Worm (Caenorhabditis elegans) whole organism, early embryonic: ENCODE results near the gene T04C12.8.

Experiments used
- B0310.2 ChIP-seq: sonication (generic microtip); optimal IDR thresholded peaks from 2 replicates; lab custom pipeline; 2016; ENCODE audit warnings: mild to moderate bottlenecking, missing genetic modification characterization, missing compliant biosample characterization
- F13C5.2 ChIP-seq: sonication (generic microtip); optimal IDR thresholded peaks from 2 replicates; lab custom pipeline; 2017; ENCODE audit warnings: mild to moderate bottlenecking, missing genetic modification characterization, inconsistent platforms, missing compliant biosample characterization
- aly-1 ChIP-seq: sonication (generic microtip); optimal IDR thresholded peaks from 2 replicates; lab custom pipeline; 2016; ENCODE audit warnings: missing genetic modification characterization, missing compliant biosample characterization
- ama-1 ChIP-seq: fragments of 150-350 bp; optimal IDR thresholded peaks from 2 replicates; lab custom pipeline; 2014
- ceh-13 ChIP-seq: fragments of 200-800 bp; sonication (Bioruptor generic); optimal IDR thresholded peaks from 2 replicates; lab custom pipeline; 2018; ENCODE audit warnings: mild to moderate bottlenecking, missing genetic modification characterization, missing compliant biosample characterization
- ceh-36 ChIP-seq: sonication (generic microtip); optimal IDR thresholded peaks from 2 replicates; lab custom pipeline; 2016; ENCODE audit warnings: missing genetic modification characterization, inconsistent platforms, missing compliant biosample characterization
- ets-7 ChIP-seq: sonication (generic microtip); optimal IDR thresholded peaks from 2 replicates; lab custom pipeline; 2016; ENCODE audit warnings: missing genotype, missing genetic modification characterization, missing compliant biosample characterization
- flt-1 ChIP-seq: fragments of 200-800 bp; sonication (Bioruptor generic); IDR thresholded peaks from 2 replicates; pipeline ENCODE4 v1.3.6; 2022; ENCODE audit warnings: missing genetic modification characterization, missing compliant biosample characterization
- hmbx-1 ChIP-seq: sonication (generic microtip); optimal IDR thresholded peaks from 2 replicates; lab custom pipeline; 2016; ENCODE audit warnings: mild to moderate bottlenecking, missing genetic modification characterization, missing compliant biosample characterization
- hmg-4 ChIP-seq: fragments of 200-800 bp; sonication (Bioruptor generic); optimal IDR thresholded peaks from 2 replicates; lab custom pipeline; 2018; ENCODE audit warnings: mild to moderate bottlenecking, missing genetic modification characterization, missing compliant biosample characterization
- hnd-1 ChIP-seq: sonication (generic microtip); optimal IDR thresholded peaks from 2 replicates; lab custom pipeline; 2016; ENCODE audit warnings: missing genetic modification characterization, missing compliant biosample characterization
- pes-1 ChIP-seq: fragments of 200-800 bp; sonication (Bioruptor generic); IDR thresholded peaks from 2 replicates; pipeline ENCODE4 v1.3.6; 2022; ENCODE audit warnings: missing genetic modification reagents, missing genetic modification characterization, missing compliant biosample characterization
- scrt-1 ChIP-seq: fragments of 200-800 bp; sonication (Bioruptor generic); IDR thresholded peaks from 2 replicates; pipeline ENCODE4 v1.3.6; 2022; ENCODE audit warnings: missing genetic modification characterization, missing compliant biosample characterization
- sea-1 ChIP-seq: fragments of 200-800 bp; sonication (Bioruptor generic); conservative IDR thresholded peaks from 2 replicates; pipeline ENCODE4 v1.3.6; 2022; ENCODE audit warnings: missing genetic modification characterization, missing compliant biosample characterization
- tbx-11 ChIP-seq: fragments of 200-800 bp; sonication (Bioruptor generic); IDR thresholded peaks from 2 replicates; pipeline ENCODE4 v1.3.6; 2022; ENCODE audit warnings: missing genetic modification characterization, missing compliant biosample characterization
- tbx-37 ChIP-seq: fragments of 200-800 bp; sonication (Bioruptor generic); conservative IDR thresholded peaks from 2 replicates; pipeline ENCODE4 v1.3.6; 2022; ENCODE audit warnings: missing genetic modification reagents, missing genetic modification characterization, missing compliant biosample characterization
- tra-4 ChIP-seq: sonication (generic microtip); optimal IDR thresholded peaks from 2 replicates; lab custom pipeline; 2017; ENCODE audit warnings: missing genetic modification characterization, missing compliant biosample characterization

The T04C12.8 gene

ce11 chrV:11082475-11082874, 13.3 kb upstream of the T04C12.8 start:
- TF ChIP-seq flt-1 (GFP tag; lab: Robert Waterston, UW) (no peak), pes-1 (no peak), tbx-11 (GFP tag; lab: Robert Waterston, UW) (no peak), tbx-37 (GFP tag; lab: Robert Waterston, UW) (no peak), hmbx-1 (tag; lab: Kevin White, UChicago) (no peak), ama-1 (lab: Kevin White, UChicago) (no peak), ceh-36 (tag; lab: Kevin White, UChicago) (no peak), aly-1 (tag; lab: Kevin White, UChicago) (no peak), sea-1 (GFP tag; lab: Robert Waterston, UW) (no peak), B0310.2 (tag; lab: Kevin White, UChicago) (no peak), F13C5.2 (tag; lab: Kevin White, UChicago) (no peak)

- TF ChIP-seq aly-1 (tag; lab: Kevin White, UChicago), result no peak
- TF ChIP-seq sea-1 (GFP tag; lab: Robert Waterston, UW), result no peak
- peak; percentile 73 for TF ChIP-seq hmg-4
- TF ChIP-seq ceh-36 (tag; lab: Kevin White, UChicago), result no peak
- TF ChIP-seq tra-4 (tag; lab: Kevin White, UChicago), result no peak
- no peak for TF ChIP-seq ceh-13 (GFP tag; lab: Kevin White, UChicago)
- TF ChIP-seq pes-1, result peak; percentile 10; the same call in 1 of the 2 replicates
- 0 out of 2 replicates have a peak, but pooled peaks have one; percentile 37 for TF ChIP-seq flt-1 (GFP tag; lab: Robert Waterston, UW)
- TF ChIP-seq scrt-1 (GFP tag; lab: Robert Waterston, UW), result no peak
- no peak for TF ChIP-seq ama-1 (lab: Kevin White, UChicago)
- no peak for TF ChIP-seq tbx-37 (GFP tag; lab: Robert Waterston, UW)
- TF ChIP-seq hnd-1 (tag; lab: Kevin White, UChicago), result no peak
- peak; percentile 26 for TF ChIP-seq F13C5.2 (tag; lab: Kevin White, UChicago)
- no peak for TF ChIP-seq ets-7
- no peak for TF ChIP-seq B0310.2 (tag; lab: Kevin White, UChicago)
- TF ChIP-seq hmbx-1 (tag; lab: Kevin White, UChicago), result no peak
- no peak for TF ChIP-seq tbx-11 (GFP tag; lab: Robert Waterston, UW)
These were observed 11.4 kb upstream of the T04C12.8 start, which contains the start of gene act-1 for ce11 chrV:11080345-11081102. act-1 (plus strand) TSS chrV:11081052.

DNA sequence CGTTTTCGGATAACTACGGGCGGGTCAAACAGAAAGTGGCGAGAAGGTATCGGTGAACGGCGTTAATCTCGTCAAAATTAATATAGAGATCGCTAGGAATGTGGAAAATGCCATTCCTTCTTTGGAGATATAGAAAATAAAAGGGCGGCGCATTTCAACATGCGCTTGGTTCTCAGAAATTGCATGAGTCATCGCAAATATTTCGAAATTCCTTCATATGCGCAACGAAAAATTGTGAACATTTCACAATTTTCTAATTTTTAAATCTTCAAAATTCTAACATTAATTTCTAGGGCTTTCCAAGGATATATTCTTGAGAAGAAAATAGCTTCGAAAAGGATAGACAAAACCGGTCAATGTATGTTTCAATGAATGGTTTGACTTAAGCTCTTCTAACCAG, 9.7 kb upstream of the T04C12.8 start:
- TF ChIP-seq ceh-13 (GFP tag; lab: Kevin White, UChicago) (no peak), aly-1 (tag; lab: Kevin White, UChicago) (no peak), tbx-37 (GFP tag; lab: Robert Waterston, UW) (no peak), sea-1 (GFP tag; lab: Robert Waterston, UW) (no peak), tbx-11 (GFP tag; lab: Robert Waterston, UW) (no peak), ama-1 (lab: Kevin White, UChicago) (no peak), F13C5.2 (tag; lab: Kevin White, UChicago) (no peak), hnd-1 (tag; lab: Kevin White, UChicago) (no peak), ceh-36 (tag; lab: Kevin White, UChicago) (no peak), flt-1 (GFP tag; lab: Robert Waterston, UW) (no peak)

DNA sequence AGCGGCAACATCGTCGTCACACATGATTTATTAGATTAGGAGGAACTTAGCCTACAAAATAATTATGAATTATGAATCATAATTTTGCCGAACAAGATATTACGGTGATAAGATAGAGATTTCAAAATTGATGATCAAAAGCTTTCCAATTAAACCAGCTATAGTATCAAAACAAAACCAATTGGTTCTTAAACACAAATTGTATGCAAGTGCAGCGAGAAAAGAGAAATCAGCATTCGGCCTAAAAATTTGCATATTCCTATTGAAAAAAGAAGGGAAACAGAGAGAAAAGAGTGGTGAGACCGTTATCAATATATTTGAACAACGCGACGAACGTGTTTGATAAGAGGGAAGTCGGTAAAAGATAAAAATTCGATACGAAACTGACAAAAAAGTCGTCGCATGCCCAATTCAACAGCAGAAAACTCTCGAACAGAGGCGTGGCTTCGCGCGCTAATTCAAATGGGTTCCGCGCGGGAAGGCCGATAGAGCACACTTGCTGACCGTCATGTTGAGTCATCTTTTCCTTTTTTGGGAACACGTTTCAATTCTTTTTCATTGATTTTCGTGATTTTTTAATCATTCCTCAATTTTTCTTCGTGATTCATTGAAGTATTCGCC, 9.1 kb upstream of the T04C12.8 start, which contains the start of gene act-2:
TSS of gene act-2 (minus strand) at position 51 of the 621 bp plus-strand sequence.
- TF ChIP-seq B0310.2 (tag; lab: Kevin White, UChicago), result peak; percentile 38
- TF ChIP-seq pes-1, result no peak
- no peak for TF ChIP-seq hnd-1 (tag; lab: Kevin White, UChicago)

ce11 chrV:11076403-11076802, 7.2 kb upstream of the T04C12.8 start:
- no peak for TF ChIP-seq tbx-11 (GFP tag; lab: Robert Waterston, UW)
- no peak for TF ChIP-seq hmbx-1 (tag; lab: Kevin White, UChicago)
- TF ChIP-seq aly-1 (tag; lab: Kevin White, UChicago), result no peak
- TF ChIP-seq hmg-4, result no peak
- TF ChIP-seq ama-1 (lab: Kevin White, UChicago), result no peak

- no peak for TF ChIP-seq hmbx-1 (tag; lab: Kevin White, UChicago)
These were observed 6.9 kb upstream of the T04C12.8 start for ce11 chrV:11076028-11076402.

ce11 chrV:11075209-11076027, 6.3 kb upstream of the T04C12.8 start:
- TF ChIP-seq pes-1 (peak; percentile 34; the same call in 1 of the 2 replicates), ceh-13 (GFP tag; lab: Kevin White, UChicago) (no peak), hnd-1 (tag; lab: Kevin White, UChicago) (no peak), aly-1 (tag; lab: Kevin White, UChicago) (peak; percentile 28), hmg-4 (peak; percentile 42), flt-1 (GFP tag; lab: Robert Waterston, UW) (no peak)
